Fruit fly (Drosophila melanogaster) whole organism, pupa: Measurements from ENCODE around the gene Jon66Ci.

Source experiments
- CG10348 ChIP-seq: fragments of 200-800 bp; sonication (Bioruptor generic); IDR thresholded peaks from 2 replicates; pipeline ENCODE4 v1.3.6; 2022; ENCODE audit warnings: missing biosample characterization, missing genetic modification characterization
- CG12605 ChIP-seq: fragments of 200-800 bp; sonication (Bioruptor generic); IDR thresholded peaks from 2 replicates; pipeline ENCODE4 v1.3.6; 2022; ENCODE audit warnings: missing biosample characterization, missing genetic modification characterization
- CG13204 ChIP-seq: fragments of 200-800 bp; sonication (Bioruptor generic); optimal IDR thresholded peaks from 2 replicates; lab custom pipeline; 2018; ENCODE audit warnings: missing biosample characterization, mild to moderate bottlenecking, missing genetic modification characterization, moderate library complexity
- CG14655 ChIP-seq: fragments of 200-800 bp; sonication (Bioruptor generic); optimal IDR thresholded peaks from 3 replicates; lab custom pipeline; 2017; ENCODE audit warnings: mild to moderate bottlenecking, missing biosample characterization, missing genetic modification reagents, missing genetic modification characterization
- CG15710 ChIP-seq: fragments of 200-800 bp; sonication (Bioruptor generic); optimal IDR thresholded peaks from 2 replicates; lab custom pipeline; 2018; ENCODE audit warnings: missing biosample characterization, mild to moderate bottlenecking, missing genetic modification characterization, moderate library complexity
- CG17806 ChIP-seq: fragments of 200-800 bp; sonication (Bioruptor generic); optimal IDR thresholded peaks from 2 replicates; lab custom pipeline; 2018; ENCODE audit warnings: missing biosample characterization, mild to moderate bottlenecking, missing genetic modification characterization, moderate library complexity
- CG32121 ChIP-seq: fragments of 200-800 bp; sonication (Bioruptor generic); IDR thresholded peaks from 2 replicates; pipeline ENCODE4 v1.3.6; 2022; ENCODE audit warnings: missing biosample characterization, missing genetic modification characterization
- CG34367 ChIP-seq: fragments of 200-800 bp; sonication (Bioruptor generic); optimal IDR thresholded peaks from 2 replicates; lab custom pipeline; 2018; ENCODE audit warnings: missing biosample characterization, mild to moderate bottlenecking, missing genetic modification characterization
- CG4496 ChIP-seq: fragments of 200-800 bp; sonication (Bioruptor generic); IDR thresholded peaks from 3 replicates; pipeline ENCODE4 v1.3.6; 2022; ENCODE audit warnings: missing biosample characterization, missing genetic modification characterization
- CG8159 ChIP-seq: fragments of 200-800 bp; sonication (Bioruptor generic); optimal IDR thresholded peaks from 3 replicates; lab custom pipeline; 2018; ENCODE audit warnings: missing biosample characterization, mild to moderate bottlenecking, missing genetic modification characterization, moderate library complexity
- CG8301 ChIP-seq: fragments of 200-800 bp; sonication (Bioruptor generic); optimal IDR thresholded peaks from 2 replicates; lab custom pipeline; 2018; ENCODE audit warnings: missing biosample characterization, mild to moderate bottlenecking, missing genetic modification characterization
- CG9948 ChIP-seq: fragments of 200-800 bp; sonication (Bioruptor generic); optimal IDR thresholded peaks from 2 replicates; lab custom pipeline; 2018; ENCODE audit warnings: missing biosample characterization, mild to moderate bottlenecking, missing genetic modification characterization, moderate library complexity
- D1 ChIP-seq: fragments of 200-800 bp; sonication (Bioruptor generic); optimal IDR thresholded peaks from 2 replicates; lab custom pipeline; 2018; ENCODE audit warnings: missing biosample characterization, mild to moderate bottlenecking, missing genetic modification characterization, moderate library complexity
- EcR ChIP-seq: fragments of 200-800 bp; sonication (Bioruptor generic); optimal IDR thresholded peaks from 3 replicates; lab custom pipeline; 2019; ENCODE audit warnings: missing biosample characterization, missing genetic modification characterization, mild to moderate bottlenecking, moderate library complexity, missing genetic modification reagents
- Ets98B ChIP-seq: fragments of 200-800 bp; sonication (Bioruptor generic); IDR thresholded peaks from 2 replicates; pipeline ENCODE4 v1.3.6; 2022; ENCODE audit warnings: missing biosample characterization, missing genetic modification characterization
- Pif1A ChIP-seq: fragments of 200-800 bp; sonication (Bioruptor generic); optimal IDR thresholded peaks from 3 replicates; lab custom pipeline; 2016; ENCODE audit warnings: missing biosample characterization, missing genetic modification characterization
- Pif1B ChIP-seq: fragments of 200-800 bp; sonication (Bioruptor generic); optimal IDR thresholded peaks from 3 replicates; lab custom pipeline; 2016; ENCODE audit warnings: missing biosample characterization, missing genetic modification characterization
- Snoo ChIP-seq: fragments of 200-800 bp; sonication (Bioruptor generic); optimal IDR thresholded peaks from 3 replicates; lab custom pipeline; 2017; ENCODE audit warnings: missing biosample characterization, mild to moderate bottlenecking, missing genetic modification characterization, inconsistent platforms
- fd96Ca ChIP-seq: fragments of 200-800 bp; sonication (Bioruptor generic); IDR thresholded peaks from 3 replicates; pipeline ENCODE4 v1.3.6; 2022; ENCODE audit warnings: missing biosample characterization, missing genetic modification characterization
- gl ChIP-seq: fragments of 200-800 bp; sonication (Bioruptor generic); optimal IDR thresholded peaks from 2 replicates; lab custom pipeline; 2018; ENCODE audit warnings: missing biosample characterization, mild to moderate bottlenecking, missing genetic modification characterization
- rn ChIP-seq: fragments of 200-800 bp; sonication (Bioruptor generic); IDR thresholded peaks from 2 replicates; pipeline ENCODE4 v1.3.6; 2022; ENCODE audit warnings: missing biosample characterization, missing genetic modification characterization

Gene Jon66Ci

dm6 chr3L:8358138-8358537 lies 33.2 kb upstream of the Jon66Ci start:
- TF ChIP-seq CG15710 (no peak), CG34367 (tag; lab: Kevin White, UChicago) (peak; percentile 43), CG17806 (tag; lab: Kevin White, UChicago) (peak; percentile 53), Snoo (tag; lab: Kevin White, UChicago) (peak; percentile 55), fd96Ca (GFP tag; lab: Robert Waterston, UW) (no peak), CG8159 (tag; lab: Kevin White, UChicago) (peak; percentile 73)

dm6 chr3L:8358776-8359455 lies 32.4 kb upstream of the Jon66Ci start:
- TF ChIP-seq CG13204 (GFP tag; lab: Kevin White, UChicago) (no peak), CG12605 (peak; percentile 49; the same call in 1 of the 2 replicates)

- peak; percentile 36 for TF ChIP-seq CG9948 (tag; lab: Kevin White, UChicago)
- TF ChIP-seq CG14655 (GFP tag; lab: Kevin White, UChicago), result peak; percentile 56
- TF ChIP-seq Snoo (tag; lab: Kevin White, UChicago), result no peak
- TF ChIP-seq CG10348 (GFP tag; lab: Robert Waterston, UW), result no peak
- peak; percentile 63 for TF ChIP-seq CG34367 (tag; lab: Kevin White, UChicago)
- TF ChIP-seq CG8159 (tag; lab: Kevin White, UChicago), result peak; percentile 52
- TF ChIP-seq D1 (tag; lab: Kevin White, UChicago), result no peak
- TF ChIP-seq CG13204 (GFP tag; lab: Kevin White, UChicago), result peak; percentile 61
- TF ChIP-seq CG17806 (tag; lab: Kevin White, UChicago), result peak; percentile 41
- peak; percentile 81 for TF ChIP-seq CG12605
- TF ChIP-seq Pif1A (GFP tag; lab: Kevin White, UChicago), result peak; percentile 3
- TF ChIP-seq CG15710, result peak; percentile 55
- no peak for TF ChIP-seq Pif1B
- TF ChIP-seq CG32121, result 0 out of 2 replicates have a peak, but pooled peaks have one; percentile 10
- peak; percentile 84 for TF ChIP-seq gl (tag; lab: Kevin White, UChicago)
- TF ChIP-seq CG4496 (GFP tag; lab: Robert Waterston, UW), result peak; percentile 50; the same call in 1 of the 3 replicates
- TF ChIP-seq rn, result 0 out of 2 replicates have a peak, but pooled peaks have one; percentile 26
- peak; percentile 45; the same call in 1 of the 3 replicates for TF ChIP-seq fd96Ca (GFP tag; lab: Robert Waterston, UW)
- TF ChIP-seq EcR (GFP tag; lab: Kevin White, UChicago), result no peak
- peak; percentile 53 for TF ChIP-seq CG8301 (tag; lab: Kevin White, UChicago)
- TF ChIP-seq Ets98B (GFP tag; lab: Robert Waterston, UW), result peak; percentile 26; the same call in 1 of the 2 replicates
These were observed 31.2 kb upstream of the Jon66Ci start for dm6 chr3L:8360063-8360642.

dm6 chr3L:8360643-8361110 lies 30.7 kb upstream of the Jon66Ci start, which contains the start of gene Idh:
Gene Idh (minus strand): TSS chr3L:8360906.
- TF ChIP-seq CG8301 (tag; lab: Kevin White, UChicago) (peak; percentile 7), gl (tag; lab: Kevin White, UChicago) (no peak), D1 (tag; lab: Kevin White, UChicago) (peak; percentile 50), CG34367 (tag; lab: Kevin White, UChicago) (no peak), CG17806 (tag; lab: Kevin White, UChicago) (no peak), CG14655 (GFP tag; lab: Kevin White, UChicago) (peak; percentile 15), CG12605 (peak; percentile 9; the same call in 1 of the 2 replicates), Ets98B (GFP tag; lab: Robert Waterston, UW) (peak; percentile 29; the same call in 1 of the 2 replicates), CG4496 (GFP tag; lab: Robert Waterston, UW) (peak; percentile 7; the same call in 1 of the 3 replicates), EcR (GFP tag; lab: Kevin White, UChicago) (peak; percentile 17), Snoo (tag; lab: Kevin White, UChicago) (peak; percentile 13), CG8159 (tag; lab: Kevin White, UChicago) (no peak), rn (no peak), CG13204 (GFP tag; lab: Kevin White, UChicago) (no peak), CG10348 (GFP tag; lab: Robert Waterston, UW) (no peak)
- TF ChIP-seq, all 21 proteins: peak for 8

- TF ChIP-seq CG13204 (GFP tag; lab: Kevin White, UChicago) (no peak), CG8159 (tag; lab: Kevin White, UChicago) (no peak), CG4496 (GFP tag; lab: Robert Waterston, UW) (no peak), Ets98B (GFP tag; lab: Robert Waterston, UW) (no peak), CG15710 (no peak), Snoo (tag; lab: Kevin White, UChicago) (no peak), EcR (GFP tag; lab: Kevin White, UChicago) (no peak), CG10348 (GFP tag; lab: Robert Waterston, UW) (no peak), fd96Ca (GFP tag; lab: Robert Waterston, UW) (no peak), CG14655 (GFP tag; lab: Kevin White, UChicago) (no peak), CG12605 (no peak), rn (no peak), CG32121 (no peak), gl (tag; lab: Kevin White, UChicago) (no peak), Pif1A (GFP tag; lab: Kevin White, UChicago) (no peak), CG17806 (tag; lab: Kevin White, UChicago) (no peak), Pif1B (no peak), CG34367 (tag; lab: Kevin White, UChicago) (no peak), CG8301 (tag; lab: Kevin White, UChicago) (no peak), D1 (tag; lab: Kevin White, UChicago) (no peak)
These were observed 28.1 kb upstream of the Jon66Ci start for dm6 chr3L:8363266-8363665.
